Fruit fly (Drosophila melanogaster) whole organism, wandering third instar larva: ENCODE measurements around the gene Rab14.
A peak's percentile ranks its signal among the peaks of the same experiment; 100 is the strongest.

Experiments used
- CG32264 ChIP-seq: fragments of 200-800 bp; sonication (Bioruptor generic); optimal IDR thresholded peaks from 2 replicates; lab custom pipeline; 2016; ENCODE audit warnings: missing biosample characterization, missing genetic modification characterization
- CrebA ChIP-seq: fragments of 200-800 bp; sonication (Bioruptor generic); optimal IDR thresholded peaks from 2 replicates; lab custom pipeline; 2016; ENCODE audit warnings: missing biosample characterization, mild to moderate bottlenecking, missing genetic modification characterization, borderline replicate concordance
- Hr78 ChIP-seq: fragments of >200 bp; optimal IDR thresholded peaks from 2 replicates; lab custom pipeline; 2017; ENCODE audit warnings: missing biosample characterization, missing genetic modification characterization
- Mio ChIP-seq: sonication (Bioruptor generic); optimal IDR thresholded peaks from 2 replicates; lab custom pipeline; 2016; ENCODE audit warnings: missing biosample characterization, missing genetic modification characterization
- Myc ChIP-seq: fragments of >200 bp; optimal IDR thresholded peaks from 2 replicates; lab custom pipeline; 2017
- N ChIP-seq: fragments of >200 bp; optimal IDR thresholded peaks from 2 replicates; lab custom pipeline; 2018; ENCODE audit warnings: missing biosample characterization, missing external identifiers, missing genetic modification characterization
- OdsH ChIP-seq: fragments of 200-800 bp; sonication (Bioruptor generic); optimal IDR thresholded peaks from 2 replicates; lab custom pipeline; 2016; ENCODE audit warnings: missing biosample characterization, mild to moderate bottlenecking, missing genetic modification characterization
- Rel ChIP-seq, 2 experiments: fragments of 200-800 bp; sonication (Bioruptor generic) in 1 of 2; optimal IDR thresholded peaks; 2 replicates in 1 of 2; 3 replicates in 1 of 2; lab custom pipeline; 2016 to 2019; ENCODE audit warnings: mild to moderate bottlenecking in 2 of 2, missing biosample characterization in 2 of 2, missing genetic modification characterization in 2 of 2, moderate library complexity in 1 of 2
- Sp1 ChIP-seq: fragments of 200-800 bp; sonication (Bioruptor generic); optimal IDR thresholded peaks from 3 replicates; lab custom pipeline; 2019; ENCODE audit warnings: missing biosample characterization, mild to moderate bottlenecking, missing genetic modification characterization, moderate library complexity
- fru ChIP-seq: fragments of 200-800 bp; sonication (Bioruptor generic); optimal IDR thresholded peaks from 3 replicates; lab custom pipeline; 2016; ENCODE audit warnings: missing biosample characterization, mild to moderate bottlenecking, missing genetic modification characterization
- pan ChIP-seq: fragments of >200 bp; optimal IDR thresholded peaks from 2 replicates; lab custom pipeline; 2017
- psq ChIP-seq: fragments of 200-800 bp; sonication (Bioruptor generic); optimal IDR thresholded peaks from 3 replicates; lab custom pipeline; 2017; ENCODE audit warnings: missing biosample characterization, mild to moderate bottlenecking, missing genetic modification characterization, moderate library complexity
- usp ChIP-seq: fragments of >200 bp; optimal IDR thresholded peaks from 2 replicates; lab custom pipeline; 2017; ENCODE audit warnings: missing biosample characterization, missing genetic modification characterization

dm6 chr2L:14394298-14395064 is 39.5 kb downstream of the Rab14 start:
- TF ChIP-seq usp (GFP tag; lab: Kevin White, UChicago) (no peak), fru (GFP tag; lab: Kevin White, UChicago) (no peak), Myc (no peak), psq (GFP tag; lab: Kevin White, UChicago) (no peak), CG32264 (GFP tag; lab: Kevin White, UChicago) (no peak), pan (lab: Kevin White, UChicago) (no peak), Hr78 (GFP tag; lab: Kevin White, UChicago) (no peak), CrebA (GFP tag; lab: Kevin White, UChicago) (peak; percentile 51), Sp1 (GFP tag; lab: Kevin White, UChicago) (peak; percentile 65), Rel (GFP tag; optimal IDR thresholded peaks at IDR 0.05; lab: Kevin White, UChicago) (peak; percentile 13), Rel (tag; optimal IDR thresholded peaks at IDR 0.05; lab: Kevin White, UChicago) (peak; percentile 55), Mio (no peak), OdsH (no peak), N (GFP tag; lab: Kevin White, UChicago) (no peak)
